Worm (Caenorhabditis elegans): ENCODE data around the gene Y73B6BL.14.

ce11 chrIV:6328198-6328597 lies 14.6 kb downstream of the Y73B6BL.14 start:
- TF ChIP-seq snpc-4 (GFP tag; optimal IDR thresholded peaks at IDR 0.05) (no peak), snpc-4 (tag; optimal IDR thresholded peaks at IDR 0.05) (no peak), B0035.1 (tag; optimal IDR thresholded peaks at IDR 0.05) (no peak), ztf-28 (GFP tag; IDR thresholded peaks at IDR 0.05) (no peak), bed-1 (GFP tag; IDR thresholded peaks at IDR 0.05) (no peak)
